Fruit fly (Drosophila melanogaster) whole organism, adult: Measurements from ENCODE around the gene CG6937.

Source experiments
- CG11617 ChIP-seq: fragments of 200-800 bp; sonication (Bioruptor generic); optimal IDR thresholded peaks from 2 replicates; lab custom pipeline; 2017; ENCODE audit warnings: mild to moderate bottlenecking, missing biosample characterization, missing genetic modification reagents, missing genetic modification characterization
- CG12768 ChIP-seq: fragments of 200-800 bp; sonication (Bioruptor generic); optimal IDR thresholded peaks from 2 replicates; lab custom pipeline; 2017; ENCODE audit warnings: missing biosample characterization, missing genetic modification characterization, mild to moderate bottlenecking, moderate library complexity, missing genetic modification reagents
- CG14711 ChIP-seq: fragments of 200-800 bp; sonication (Bioruptor generic); optimal IDR thresholded peaks from 2 replicates; lab custom pipeline; 2018; ENCODE audit warnings: missing biosample characterization, mild to moderate bottlenecking, missing genetic modification characterization, moderate library complexity
- CG1620 ChIP-seq: fragments of 200-800 bp; sonication (Bioruptor generic); optimal IDR thresholded peaks from 2 replicates; lab custom pipeline; 2016; ENCODE audit warnings: missing biosample characterization, missing genetic modification characterization
- CG33017 ChIP-seq: fragments of 200-800 bp; sonication (Bioruptor generic); optimal IDR thresholded peaks from 2 replicates; lab custom pipeline; 2018; ENCODE audit warnings: missing biosample characterization, mild to moderate bottlenecking, missing genetic modification characterization, moderate library complexity
- CG5204 ChIP-seq: fragments of 200-800 bp; sonication (Bioruptor generic); optimal IDR thresholded peaks from 2 replicates; lab custom pipeline; 2016; ENCODE audit warnings: missing biosample characterization, missing genetic modification characterization
- CG7045 ChIP-seq: fragments of 200-800 bp; sonication (Bioruptor generic); optimal IDR thresholded peaks from 2 replicates; lab custom pipeline; 2017; ENCODE audit warnings: missing biosample characterization, mild to moderate bottlenecking, missing genetic modification characterization
- CG7101 ChIP-seq: fragments of 200-800 bp; sonication (Bioruptor generic); optimal IDR thresholded peaks from 2 replicates; lab custom pipeline; 2018; ENCODE audit warnings: missing biosample characterization, mild to moderate bottlenecking, missing genetic modification characterization, moderate library complexity
- Clk ChIP-seq: fragments of 200-800 bp; sonication (Bioruptor generic); optimal IDR thresholded peaks from 2 replicates; lab custom pipeline; 2017; ENCODE audit warnings: missing biosample characterization, missing genetic modification characterization
- Crg-1 ChIP-seq: fragments of 200-800 bp; sonication (Bioruptor generic); optimal IDR thresholded peaks from 2 replicates; lab custom pipeline; 2016; ENCODE audit warnings: missing biosample characterization, missing genetic modification characterization
- Hr96 ChIP-seq: fragments of 200-800 bp; sonication (Bioruptor generic); optimal IDR thresholded peaks from 2 replicates; lab custom pipeline; 2016; ENCODE audit warnings: missing biosample characterization, missing genetic modification characterization
- Mnt ChIP-seq: fragments of 200-800 bp; sonication (Bioruptor generic); optimal IDR thresholded peaks from 2 replicates; lab custom pipeline; 2016; ENCODE audit warnings: missing biosample characterization, mild to moderate bottlenecking, missing genetic modification characterization
- bab1 ChIP-seq: fragments of 200-800 bp; sonication (Bioruptor generic); optimal IDR thresholded peaks from 3 replicates; lab custom pipeline; 2019; ENCODE audit warnings: missing biosample characterization, mild to moderate bottlenecking, missing genetic modification characterization, moderate library complexity
- cic ChIP-seq: fragments of 200-800 bp; sonication (Bioruptor generic); optimal IDR thresholded peaks from 2 replicates; lab custom pipeline; 2017; ENCODE audit warnings: missing biosample characterization, mild to moderate bottlenecking, missing genetic modification characterization, moderate library complexity
- cnc ChIP-seq, 2 experiments: fragments of >200 bp; optimal IDR thresholded peaks; 2 replicates each; lab custom pipeline; 2017
- kay ChIP-seq: fragments of 200-800 bp; sonication (Bioruptor generic); peaks from one replicate; lab custom pipeline; 2016; ENCODE audit warnings: missing biosample characterization, missing genetic modification characterization, borderline replicate concordance
- ovo ChIP-seq: fragments of 200-800 bp; sonication (Bioruptor generic); optimal IDR thresholded peaks from 2 replicates; lab custom pipeline; 2016; ENCODE audit warnings: missing biosample characterization, missing genetic modification characterization
- pad ChIP-seq: fragments of 200-800 bp; sonication (Bioruptor generic); optimal IDR thresholded peaks from 3 replicates; lab custom pipeline; 2017; ENCODE audit warnings: missing biosample characterization, missing genetic modification characterization, mild to moderate bottlenecking, moderate library complexity, missing genetic modification reagents
- tj ChIP-seq: fragments of 200-800 bp; sonication (Bioruptor generic); optimal IDR thresholded peaks from 3 replicates; lab custom pipeline; 2017; ENCODE audit warnings: missing biosample characterization, mild to moderate bottlenecking, missing genetic modification characterization, moderate library complexity
- toe ChIP-seq: fragments of 200-800 bp; sonication (Bioruptor generic); optimal IDR thresholded peaks from 2 replicates; lab custom pipeline; 2016; ENCODE audit warnings: missing biosample characterization, missing genetic modification characterization

The CG6937 gene

dm6 chr3R:22625514-22626333 lies 41.2 kb downstream of the CG6937 start:
- TF ChIP-seq CG11617 (GFP tag; lab: Kevin White, UChicago) = no peak
- TF ChIP-seq bab1 (GFP tag; lab: Kevin White, UChicago) = peak; percentile 9
- peak; percentile 31 for TF ChIP-seq CG14711
- no peak for TF ChIP-seq tj (GFP tag; lab: Kevin White, UChicago)
- no peak for TF ChIP-seq kay (GFP tag; lab: Kevin White, UChicago)
- peak; percentile 12 for TF ChIP-seq CG5204
- TF ChIP-seq CG7101 = peak; percentile 19

- TF ChIP-seq CG12768 (GFP tag; lab: Kevin White, UChicago) = peak; percentile 38
- no peak for TF ChIP-seq Mnt (GFP tag; lab: Kevin White, UChicago)
Observed at dm6 chr3R:22626334-22626688, 41.7 kb downstream of the CG6937 start.

DNA sequence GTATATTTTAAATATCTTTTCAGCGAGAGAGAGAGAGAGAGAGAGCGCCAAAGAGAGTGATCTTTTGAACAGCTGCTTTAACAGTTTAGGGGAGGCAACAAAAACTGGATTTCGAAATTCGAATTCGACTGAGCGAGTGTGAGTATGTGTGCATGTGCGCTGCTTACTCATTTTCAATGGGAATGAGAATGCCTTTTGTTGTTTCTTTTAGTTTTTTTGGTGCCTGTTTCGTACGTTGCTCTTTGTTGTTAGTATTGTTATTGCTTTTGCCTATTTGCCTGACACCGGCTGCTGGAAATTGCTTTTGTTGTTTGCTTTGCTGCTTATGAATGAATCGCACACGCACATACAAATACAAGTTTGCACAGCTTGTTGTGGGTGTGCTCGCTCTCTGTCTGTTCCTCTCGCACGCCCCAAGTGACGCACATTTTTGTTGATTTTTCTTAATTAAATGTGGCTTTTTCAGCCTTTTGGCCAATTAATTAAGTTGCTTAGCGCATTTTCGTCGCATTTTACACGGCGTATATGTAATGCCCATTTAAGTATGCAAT lies 42.3 kb downstream of the CG6937 start:
- peak; percentile 64 for TF ChIP-seq CG7045 (GFP tag; lab: Kevin White, UChicago)
- peak; percentile 48 for TF ChIP-seq tj (GFP tag; lab: Kevin White, UChicago)
- peak; percentile 51 for TF ChIP-seq CG11617 (GFP tag; lab: Kevin White, UChicago)
- TF ChIP-seq CG5204 = no peak
- TF ChIP-seq CG33017 (tag; lab: Kevin White, UChicago) = no peak
- peak; percentile 77 for TF ChIP-seq pad
- peak; percentile 3 for TF ChIP-seq CG14711
- TF ChIP-seq bab1 (GFP tag; lab: Kevin White, UChicago) = no peak
- TF ChIP-seq CG1620 (GFP tag; lab: Kevin White, UChicago) = no peak
- no peak for TF ChIP-seq Crg-1 (GFP tag; lab: Kevin White, UChicago)
- TF ChIP-seq cic = peak; percentile 98
- TF ChIP-seq toe (GFP tag; lab: Kevin White, UChicago) = no peak
- peak; percentile 38 for TF ChIP-seq Mnt (GFP tag; lab: Kevin White, UChicago)
- TF ChIP-seq CG7101 = peak; percentile 26
- peak; percentile 98 for TF ChIP-seq kay (GFP tag; lab: Kevin White, UChicago)
- TF ChIP-seq Hr96 (GFP tag; lab: Kevin White, UChicago) = no peak
- no peak for TF ChIP-seq Clk (GFP tag; lab: Kevin White, UChicago)
- TF ChIP-seq CG12768 (GFP tag; lab: Kevin White, UChicago) = peak; percentile 75
- no peak for TF ChIP-seq ovo (GFP tag; lab: Kevin White, UChicago)
- no peak for TF ChIP-seq cnc (optimal IDR thresholded peaks at IDR 0.05; lab: Kevin White, UChicago)

dm6 chr3R:22627936-22628513 lies 43.5 kb downstream of the CG6937 start:
- TF ChIP-seq ovo (GFP tag; lab: Kevin White, UChicago) (no peak), tj (GFP tag; lab: Kevin White, UChicago) (no peak), cnc (optimal IDR thresholded peaks at IDR 0.05; lab: Kevin White, UChicago) (no peak), Clk (GFP tag; lab: Kevin White, UChicago) (no peak), pad (no peak), cic (no peak), toe (GFP tag; lab: Kevin White, UChicago) (no peak), CG33017 (tag; lab: Kevin White, UChicago) (no peak), CG11617 (GFP tag; lab: Kevin White, UChicago) (no peak), CG12768 (GFP tag; lab: Kevin White, UChicago) (no peak), Crg-1 (GFP tag; lab: Kevin White, UChicago) (no peak), Hr96 (GFP tag; lab: Kevin White, UChicago) (no peak), CG14711 (no peak), CG1620 (GFP tag; lab: Kevin White, UChicago) (no peak), kay (GFP tag; lab: Kevin White, UChicago) (no peak), CG7045 (GFP tag; lab: Kevin White, UChicago) (no peak)

DNA sequence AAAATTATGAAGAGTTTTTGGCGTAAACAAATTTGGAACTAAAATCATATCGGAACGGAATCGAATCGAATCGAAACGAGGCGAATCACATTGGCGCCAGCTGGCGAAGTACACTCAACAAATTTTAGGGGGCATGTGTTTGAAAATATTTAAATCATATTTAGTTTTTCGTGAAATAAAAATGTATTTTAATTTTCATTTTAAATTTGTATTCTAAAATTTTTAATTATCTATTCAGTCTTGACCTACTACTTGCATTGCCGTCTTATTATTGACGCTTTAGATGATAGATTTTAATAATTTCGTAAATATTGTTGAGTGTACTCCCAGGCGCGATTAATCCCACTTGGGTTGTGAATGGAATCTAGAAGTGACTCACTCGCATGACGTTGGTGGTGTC lies 44.6 kb downstream of the CG6937 start:
- no peak for TF ChIP-seq CG33017 (tag; lab: Kevin White, UChicago)
- no peak for TF ChIP-seq CG12768 (GFP tag; lab: Kevin White, UChicago)
- no peak for TF ChIP-seq Crg-1 (GFP tag; lab: Kevin White, UChicago)
- no peak for TF ChIP-seq CG11617 (GFP tag; lab: Kevin White, UChicago)

dm6 chr3R:22631156-22631555 lies 46.6 kb downstream of the CG6937 start:
- TF ChIP-seq kay (GFP tag; lab: Kevin White, UChicago) (no peak), Clk (GFP tag; lab: Kevin White, UChicago) (no peak), Crg-1 (GFP tag; lab: Kevin White, UChicago) (no peak), CG11617 (GFP tag; lab: Kevin White, UChicago) (no peak), toe (GFP tag; lab: Kevin White, UChicago) (no peak), Hr96 (GFP tag; lab: Kevin White, UChicago) (no peak)
